Worm (Caenorhabditis elegans): Measurements from ENCODE around the gene tag-196.

DNA sequence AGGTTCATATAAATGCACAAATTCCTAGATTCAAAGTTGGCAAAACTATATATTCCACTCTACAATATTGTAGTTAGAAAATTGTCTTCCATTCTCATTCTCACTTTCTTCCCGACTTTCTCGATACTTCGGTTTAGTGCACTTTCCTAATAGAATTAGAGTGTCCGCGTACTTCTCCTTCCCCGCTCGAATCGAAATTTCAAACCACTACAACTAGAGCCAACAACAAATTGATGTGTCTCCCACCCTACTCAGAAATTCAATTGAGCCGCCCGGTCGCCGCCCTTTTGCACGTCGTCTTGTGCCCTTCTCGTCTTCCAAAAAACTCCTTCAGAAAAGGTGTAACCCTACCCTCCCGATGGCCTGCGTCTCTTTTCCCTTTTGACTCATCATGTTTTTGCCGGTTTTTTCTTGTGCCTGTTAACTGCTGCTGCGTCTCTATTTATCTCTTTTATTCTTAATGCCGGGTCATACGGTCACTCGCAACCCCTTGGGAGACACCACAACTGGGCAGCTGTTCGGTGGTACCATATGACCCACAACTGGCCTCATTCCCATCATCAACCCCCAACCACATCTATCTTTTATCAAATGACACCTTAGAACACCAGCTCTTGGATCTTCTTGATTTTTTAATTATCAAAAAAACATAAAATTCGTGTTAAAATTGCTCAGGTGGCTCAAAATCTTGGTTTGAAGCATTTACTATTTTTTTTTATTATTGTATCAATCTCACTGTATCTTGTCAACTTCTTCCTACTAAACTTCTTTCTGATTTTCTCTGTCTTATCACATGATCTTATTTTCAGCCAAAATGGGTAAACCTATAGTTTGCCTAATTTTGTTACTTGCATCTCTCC lies at the start of gene tag-196:
- TF ChIP-seq W03F9.2 (tag; optimal IDR thresholded peaks at IDR 0.05) (no peak), him-1 (tag; optimal IDR thresholded peaks at IDR 0.05) (no peak)
